Worm (Caenorhabditis elegans) whole organism, late embryonic: Measurements from ENCODE around the gene F48B9.8.

Source experiments
- C08G9.2 ChIP-seq: sonication (generic microtip); optimal IDR thresholded peaks from 2 replicates; lab custom pipeline; 2016; ENCODE audit warnings: mild to moderate bottlenecking, missing genetic modification characterization, moderate library complexity, missing compliant biosample characterization
- K02D7.2 ChIP-seq: sonication (generic microtip); optimal IDR thresholded peaks from 2 replicates; lab custom pipeline; 2017; ENCODE audit warnings: mild to moderate bottlenecking, missing genetic modification characterization, missing compliant biosample characterization
- K09A11.1 ChIP-seq: sonication (generic microtip); optimal IDR thresholded peaks from 2 replicates; lab custom pipeline; 2017; ENCODE audit warnings: antibody characterized with exemption, mild to moderate bottlenecking, missing genetic modification characterization, missing compliant biosample characterization; ENCODE audit not compliant: insufficient read depth
- Y22D7AL.16 ChIP-seq: sonication (generic microtip); optimal IDR thresholded peaks from 2 replicates; lab custom pipeline; 2016; ENCODE audit warnings: missing genetic modification characterization, missing compliant biosample characterization
- ama-1 ChIP-seq: fragments of 150-350 bp; optimal IDR thresholded peaks from 2 replicates; lab custom pipeline; 2014
- ceh-14 ChIP-seq: sonication (generic microtip); optimal IDR thresholded peaks from 2 replicates; lab custom pipeline; 2016; ENCODE audit warnings: missing genotype, missing genetic modification characterization, missing compliant biosample characterization
- ceh-18 ChIP-seq: sonication (generic microtip); optimal IDR thresholded peaks from 2 replicates; lab custom pipeline; 2016; ENCODE audit warnings: missing genetic modification characterization, missing compliant biosample characterization
- ceh-24 ChIP-seq: sonication (generic microtip); optimal IDR thresholded peaks from 2 replicates; lab custom pipeline; 2016; ENCODE audit warnings: mild to moderate bottlenecking, missing genetic modification characterization, missing compliant biosample characterization
- ceh-30 ChIP-seq: fragments of 150-350 bp; optimal IDR thresholded peaks from 2 replicates; lab custom pipeline; 2014; ENCODE audit warnings: missing biosample characterization, missing genetic modification characterization
- ceh-34 ChIP-seq: sonication (generic microtip); optimal IDR thresholded peaks from 2 replicates; lab custom pipeline; 2016; ENCODE audit warnings: mild to moderate bottlenecking, missing genetic modification characterization, missing compliant biosample characterization
- ceh-6 ChIP-seq: fragments of 200-800 bp; sonication (Bioruptor generic); optimal IDR thresholded peaks from 2 replicates; lab custom pipeline; 2018; ENCODE audit warnings: mild to moderate bottlenecking, missing genetic modification characterization, missing compliant biosample characterization
- che-1 ChIP-seq: sonication (generic microtip); optimal IDR thresholded peaks from 2 replicates; lab custom pipeline; 2016; ENCODE audit warnings: mild to moderate bottlenecking, missing genetic modification characterization, missing compliant biosample characterization
- dmd-4 ChIP-seq: sonication (generic microtip); optimal IDR thresholded peaks from 2 replicates; lab custom pipeline; 2016; ENCODE audit warnings: borderline replicate concordance, missing genetic modification characterization, missing compliant biosample characterization
- dve-1 ChIP-seq: sonication (generic microtip); optimal IDR thresholded peaks from 2 replicates; lab custom pipeline; 2017; ENCODE audit warnings: antibody characterized with exemption, mild to moderate bottlenecking, missing genetic modification characterization, missing compliant biosample characterization
- elt-2 ChIP-seq: sonication (generic microtip); optimal IDR thresholded peaks from 2 replicates; lab custom pipeline; 2016; ENCODE audit warnings: missing genetic modification reagents, missing genetic modification characterization, missing compliant biosample characterization
- ets-4 ChIP-seq: sonication (generic microtip); optimal IDR thresholded peaks from 2 replicates; lab custom pipeline; 2016; ENCODE audit warnings: missing genetic modification characterization, missing compliant biosample characterization
- hlh-15 ChIP-seq: sonication (generic microtip); optimal IDR thresholded peaks from 2 replicates; lab custom pipeline; 2016; ENCODE audit warnings: missing genetic modification characterization, missing compliant biosample characterization
- hlh-30 ChIP-seq: sonication (generic microtip); optimal IDR thresholded peaks from 2 replicates; lab custom pipeline; 2017; ENCODE audit warnings: antibody characterized with exemption, missing genetic modification characterization, missing compliant biosample characterization; ENCODE audit not compliant: insufficient read depth
- hlh-8 ChIP-seq: sonication (generic microtip); optimal IDR thresholded peaks from 2 replicates; lab custom pipeline; 2016; ENCODE audit warnings: missing genotype, missing genetic modification characterization, missing compliant biosample characterization
- mec-3 ChIP-seq: sonication (generic microtip); optimal IDR thresholded peaks from 2 replicates; lab custom pipeline; 2016; ENCODE audit warnings: borderline replicate concordance, missing genetic modification characterization, missing compliant biosample characterization
- nhr-11 ChIP-seq: fragments of 150-350 bp; optimal IDR thresholded peaks from 2 replicates; lab custom pipeline; 2014; ENCODE audit warnings: missing biosample characterization, missing genetic modification characterization
- npax-4 ChIP-seq: sonication (generic microtip); optimal IDR thresholded peaks from 2 replicates; lab custom pipeline; 2016; ENCODE audit warnings: missing genetic modification characterization, missing compliant biosample characterization
- pag-3 ChIP-seq: sonication (generic microtip); optimal IDR thresholded peaks from 2 replicates; lab custom pipeline; 2016; ENCODE audit warnings: missing compliant biosample characterization, missing genetic modification characterization, borderline replicate concordance
- pat-9 ChIP-seq: fragments of 200-800 bp; sonication (Bioruptor generic); optimal IDR thresholded peaks from 2 replicates; lab custom pipeline; 2018; ENCODE audit warnings: mild to moderate bottlenecking, missing genetic modification characterization, moderate library complexity, missing compliant biosample characterization
- tbx-2 ChIP-seq: sonication (generic microtip); optimal IDR thresholded peaks from 2 replicates; lab custom pipeline; 2016; ENCODE audit warnings: missing genetic modification characterization, missing compliant biosample characterization
- tbx-7 ChIP-seq: sonication (generic microtip); optimal IDR thresholded peaks from 2 replicates; lab custom pipeline; 2016; ENCODE audit warnings: missing genotype, missing genetic modification characterization, missing compliant biosample characterization
- unc-42 ChIP-seq: sonication (generic microtip); optimal IDR thresholded peaks from 2 replicates; lab custom pipeline; 2016; ENCODE audit warnings: missing genotype, missing genetic modification characterization, missing compliant biosample characterization
- unc-55 ChIP-seq: sonication (generic microtip); optimal IDR thresholded peaks from 2 replicates; lab custom pipeline; 2017; ENCODE audit warnings: missing biosample characterization, missing genetic modification reagents, missing genetic modification characterization
- unc-86 ChIP-seq: sonication (generic microtip); optimal IDR thresholded peaks from 2 replicates; lab custom pipeline; 2016; ENCODE audit warnings: missing genetic modification characterization, missing compliant biosample characterization
- zip-5 ChIP-seq: sonication (generic microtip); optimal IDR thresholded peaks from 2 replicates; lab custom pipeline; 2016; ENCODE audit warnings: missing genetic modification characterization, missing compliant biosample characterization

The F48B9.8 gene

ce11 chrX:2190740-2191139 is 14.5 kb upstream of the F48B9.8 start:
- no peak for TF ChIP-seq tbx-2 (tag; lab: Kevin White, UChicago)
- no peak for TF ChIP-seq pag-3 (tag; lab: Kevin White, UChicago)
- TF ChIP-seq dmd-4 (tag; lab: Kevin White, UChicago), result no peak
- TF ChIP-seq Y22D7AL.16 (tag; lab: Kevin White, UChicago), result no peak
- no peak for TF ChIP-seq ceh-34 (tag; lab: Kevin White, UChicago)
- no peak for TF ChIP-seq ceh-30 (tag; lab: Kevin White, UChicago)
- no peak for TF ChIP-seq ets-4 (tag; lab: Kevin White, UChicago)
- no peak for TF ChIP-seq hlh-8 (tag; lab: Kevin White, UChicago)
- TF ChIP-seq dve-1 (tag; lab: Kevin White, UChicago), result no peak
- no peak for TF ChIP-seq ceh-14 (tag; lab: Kevin White, UChicago)

- TF ChIP-seq ceh-18 (peak; percentile 42), npax-4 (tag; lab: Kevin White, UChicago) (no peak)
- TF ChIP-seq, all 69 proteins: peak for 1
Measured at ce11 chrX:2188885-2189284, 12.7 kb upstream of the F48B9.8 start.

- TF ChIP-seq pat-9 (no peak), unc-86 (tag; lab: Kevin White, UChicago) (no peak), hlh-30 (tag; lab: Kevin White, UChicago) (no peak), unc-55 (no peak), C08G9.2 (tag; lab: Kevin White, UChicago) (no peak)
Measured at ce11 chrX:2180588-2180987, 4.4 kb upstream of the F48B9.8 start, which contains the start of gene F48B9.1. Gene F48B9.1, plus strand, starts transcription at chrX:2180888.

- no peak for TF ChIP-seq K09A11.1 (tag; lab: Kevin White, UChicago)
- TF ChIP-seq elt-2 (tag; lab: Kevin White, UChicago), result peak; percentile 51
- no peak for TF ChIP-seq ceh-24 (tag; lab: Kevin White, UChicago)
Measured at ce11 chrX:2178410-2178944, 2.3 kb upstream of the F48B9.8 start.

- TF ChIP-seq ama-1 (lab: Kevin White, UChicago), result no peak
- TF ChIP-seq nhr-11, result no peak
- TF ChIP-seq zip-5 (tag; lab: Kevin White, UChicago), result no peak
- no peak for TF ChIP-seq che-1 (tag; lab: Kevin White, UChicago)
- no peak for TF ChIP-seq hlh-15
Measured at ce11 chrX:2177731-2178326, 1.6 kb upstream of the F48B9.8 start.

ce11 chrX:2164751-2165150 is 11.5 kb downstream of the F48B9.8 start, which contains the start of gene F48B9.3:
Gene F48B9.3, plus strand, starts transcription at chrX:2165051.
- TF ChIP-seq ceh-6 (GFP tag; lab: Kevin White, UChicago) (no peak), C08G9.2 (tag; lab: Kevin White, UChicago) (no peak), tbx-7 (tag; lab: Kevin White, UChicago) (no peak), K02D7.2 (tag; lab: Kevin White, UChicago) (no peak), unc-42 (tag; lab: Kevin White, UChicago) (no peak), mec-3 (tag; lab: Kevin White, UChicago) (no peak), unc-55 (no peak)
